Worm (Caenorhabditis elegans) whole organism, L2 larva: Measurements from ENCODE around the gene F33A8.4.

Experiments
- F13H6.1 ChIP-seq: sonication (generic microtip); optimal IDR thresholded peaks from 2 replicates; lab custom pipeline; 2016; ENCODE audit warnings: missing genetic modification characterization, missing compliant biosample characterization
- ceh-82 ChIP-seq: fragments of 150-350 bp; optimal IDR thresholded peaks from 2 replicates; lab custom pipeline; 2014; ENCODE audit warnings: missing biosample characterization, missing genetic modification characterization
- fos-1 ChIP-seq: fragments of 150-350 bp; optimal IDR thresholded peaks from 2 replicates; lab custom pipeline; 2014; ENCODE audit warnings: missing biosample characterization, missing genetic modification characterization
- lin-13 ChIP-seq: fragments of 150-350 bp; optimal IDR thresholded peaks from 2 replicates; lab custom pipeline; 2014; ENCODE audit warnings: missing biosample characterization, missing genetic modification reagents, missing genetic modification characterization
- lsy-2 ChIP-seq, 2 experiments: fragments of 150-350 bp in 1 of 2; sonication (generic microtip) in 1 of 2; optimal IDR thresholded peaks; 2 replicates each; lab custom pipeline; 2014 to 2017; ENCODE audit warnings: missing biosample characterization in 2 of 2, missing genetic modification characterization in 2 of 2
- nhr-12 ChIP-seq: fragments of 150-350 bp; optimal IDR thresholded peaks from 2 replicates; lab custom pipeline; 2014; ENCODE audit warnings: missing biosample characterization, missing genetic modification characterization
- snpc-4 ChIP-seq: fragments of 150-350 bp; optimal IDR thresholded peaks from 2 replicates; lab custom pipeline; 2014; ENCODE audit warnings: missing biosample characterization, missing genetic modification characterization
- unc-62 ChIP-seq: fragments of 150-350 bp; optimal IDR thresholded peaks from 2 replicates; lab custom pipeline; 2014; ENCODE audit warnings: missing biosample characterization, missing genetic modification reagents, missing genetic modification characterization
- zag-1 ChIP-seq: fragments of 150-350 bp; optimal IDR thresholded peaks from 2 replicates; lab custom pipeline; 2014; ENCODE audit warnings: missing biosample characterization, missing genetic modification characterization
- ztf-11 ChIP-seq: sonication (generic microtip); optimal IDR thresholded peaks from 2 replicates; lab custom pipeline; 2017; ENCODE audit warnings: missing biosample characterization, missing genetic modification characterization

DNA sequence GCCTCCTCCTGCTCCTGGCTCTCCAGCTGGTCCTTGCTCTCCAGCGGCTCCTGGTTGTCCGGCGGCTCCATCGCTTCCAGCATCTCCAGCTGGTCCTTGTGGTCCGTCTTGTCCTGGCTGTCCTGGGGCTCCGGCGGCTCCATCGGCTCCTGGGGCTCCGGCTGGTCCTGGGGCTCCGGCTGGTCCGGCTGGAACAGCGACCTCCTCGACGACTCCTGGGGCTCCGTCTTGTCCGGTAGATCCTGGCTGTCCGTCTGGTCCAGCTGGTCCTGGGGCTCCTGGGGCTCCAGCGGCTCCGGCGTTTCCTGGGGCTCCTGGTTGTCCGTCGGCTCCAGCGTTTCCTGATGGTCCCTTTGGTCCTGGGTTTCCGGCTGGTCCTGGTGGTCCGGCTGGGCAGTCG is 33.1 kb downstream of the F33A8.4 start:
- TF ChIP-seq fos-1 (tag; lab: Kevin White, UChicago) = no peak
- TF ChIP-seq snpc-4 (tag; lab: Kevin White, UChicago) = no peak
- no peak for TF ChIP-seq F13H6.1 (tag; lab: Kevin White, UChicago)
- TF ChIP-seq nhr-12 = no peak
- no peak for TF ChIP-seq ceh-82
- TF ChIP-seq lin-13 (GFP tag; lab: Kevin White, UChicago) = no peak
- TF ChIP-seq unc-62 (GFP tag; lab: Kevin White, UChicago) = no peak
- no peak for TF ChIP-seq lsy-2 (tag; optimal IDR thresholded peaks at IDR 0.05; lab: Kevin White, UChicago)
- no peak for TF ChIP-seq ztf-11 (tag; lab: Kevin White, UChicago)
- no peak for TF ChIP-seq zag-1 (tag; lab: Kevin White, UChicago)
